Worm (Caenorhabditis elegans) whole organism, mixed stage, embryonic: ENCODE data around the gene W08G11.1.

ENCODE experiments used
- M03D4.4 ChIP-seq: sonication (generic microtip); optimal IDR thresholded peaks from 2 replicates; lab custom pipeline; 2017; ENCODE audit warnings: mild to moderate bottlenecking, missing genetic modification characterization, missing compliant biosample characterization
- bed-3 ChIP-seq: fragments of 200-800 bp; sonication (Bioruptor generic); optimal IDR thresholded peaks from 3 replicates; lab custom pipeline; 2018; ENCODE audit warnings: mild to moderate bottlenecking, missing genetic modification characterization, moderate library complexity, missing compliant biosample characterization
- blmp-1 ChIP-seq: fragments of 150-350 bp; optimal IDR thresholded peaks from 2 replicates; lab custom pipeline; 2014; ENCODE audit warnings: missing biosample characterization, missing genetic modification characterization
- ceh-39 ChIP-seq: fragments of 150-350 bp; optimal IDR thresholded peaks from 2 replicates; lab custom pipeline; 2014; ENCODE audit warnings: missing biosample characterization, missing genetic modification characterization
- ceh-43 ChIP-seq: fragments of 200-800 bp; sonication (Bioruptor generic); optimal IDR thresholded peaks from 2 replicates; lab custom pipeline; 2018; ENCODE audit warnings: mild to moderate bottlenecking, missing genetic modification characterization, moderate library complexity, missing compliant biosample characterization
- ceh-83 ChIP-seq: fragments of 200-800 bp; sonication (Bioruptor generic); optimal IDR thresholded peaks from 2 replicates; lab custom pipeline; 2018; ENCODE audit warnings: mild to moderate bottlenecking, missing genetic modification characterization, missing compliant biosample characterization
- ces-1 ChIP-seq: fragments of 150-350 bp; optimal IDR thresholded peaks from 2 replicates; lab custom pipeline; 2014; ENCODE audit warnings: missing biosample characterization, missing genetic modification reagents, missing genetic modification characterization
- cnd-1 ChIP-seq: fragments of 200-800 bp; sonication (Bioruptor generic); optimal IDR thresholded peaks from 2 replicates; lab custom pipeline; 2018; ENCODE audit warnings: mild to moderate bottlenecking, missing genetic modification characterization, missing compliant biosample characterization
- drap-1 ChIP-seq: fragments of 200-800 bp; sonication (Bioruptor generic); optimal IDR thresholded peaks from 3 replicates; lab custom pipeline; 2018; ENCODE audit warnings: mild to moderate bottlenecking, missing genetic modification characterization, missing compliant biosample characterization
- elt-1 ChIP-seq: sonication (generic microtip); optimal IDR thresholded peaks from 2 replicates; lab custom pipeline; 2017; ENCODE audit warnings: missing genetic modification characterization, mild to moderate bottlenecking, missing compliant biosample characterization, antibody characterized with exemption, moderate library complexity, borderline replicate concordance; ENCODE audit not compliant: insufficient read depth
- elt-3 ChIP-seq: fragments of 150-350 bp; optimal IDR thresholded peaks from 2 replicates; lab custom pipeline; 2014; ENCODE audit warnings: missing biosample characterization, missing genetic modification characterization
- flh-1 ChIP-seq: fragments of 200-800 bp; sonication (Bioruptor generic); optimal IDR thresholded peaks from 2 replicates; lab custom pipeline; 2018; ENCODE audit warnings: mild to moderate bottlenecking, missing genetic modification characterization, moderate library complexity, missing compliant biosample characterization
- ham-2 ChIP-seq: fragments of 200-800 bp; sonication (Bioruptor generic); optimal IDR thresholded peaks from 2 replicates; lab custom pipeline; 2018; ENCODE audit warnings: mild to moderate bottlenecking, missing genetic modification characterization, missing compliant biosample characterization
- hlh-1 ChIP-seq: fragments of 150-350 bp; optimal IDR thresholded peaks from 2 replicates; lab custom pipeline; 2014; ENCODE audit warnings: missing biosample characterization, missing genetic modification reagents, missing genetic modification characterization
- lin-13 ChIP-seq: fragments of 150-350 bp; optimal IDR thresholded peaks from 2 replicates; lab custom pipeline; 2014; ENCODE audit warnings: missing biosample characterization, missing genetic modification characterization
- lin-32 ChIP-seq: fragments of 200-800 bp; sonication (Bioruptor generic); optimal IDR thresholded peaks from 2 replicates; lab custom pipeline; 2018; ENCODE audit warnings: mild to moderate bottlenecking, missing genetic modification characterization, missing compliant biosample characterization
- lsy-2 ChIP-seq: fragments of 150-350 bp; optimal IDR thresholded peaks from 2 replicates; lab custom pipeline; 2014; ENCODE audit warnings: missing biosample characterization, missing genetic modification characterization
- mab-5 ChIP-seq: fragments of 150-350 bp; optimal IDR thresholded peaks from 2 replicates; lab custom pipeline; 2014; ENCODE audit warnings: missing biosample characterization, missing genetic modification characterization
- mep-1 ChIP-seq: fragments of 150-350 bp; optimal IDR thresholded peaks from 2 replicates; lab custom pipeline; 2017; ENCODE audit warnings: missing biosample characterization, missing genetic modification reagents, missing genetic modification characterization, inconsistent platforms
- mls-2 ChIP-seq: sonication (generic microtip); optimal IDR thresholded peaks from 2 replicates; lab custom pipeline; 2016; ENCODE audit warnings: mild to moderate bottlenecking, missing genetic modification characterization, moderate library complexity, missing compliant biosample characterization
- nhr-12 ChIP-seq: fragments of 150-350 bp; optimal IDR thresholded peaks from 2 replicates; lab custom pipeline; 2014; ENCODE audit warnings: missing biosample characterization, missing genetic modification characterization
- nhr-2 ChIP-seq: fragments of 150-350 bp; optimal IDR thresholded peaks from 2 replicates; lab custom pipeline; 2014; ENCODE audit warnings: missing biosample characterization, missing genetic modification characterization
- nhr-237 ChIP-seq: fragments of 150-350 bp; optimal IDR thresholded peaks from 2 replicates; lab custom pipeline; 2014; ENCODE audit warnings: missing biosample characterization, missing genetic modification characterization
- nhr-28 ChIP-seq: fragments of 150-350 bp; optimal IDR thresholded peaks from 2 replicates; lab custom pipeline; 2014; ENCODE audit warnings: missing biosample characterization, missing genetic modification characterization
- nhr-76 ChIP-seq: sonication (generic microtip); optimal IDR thresholded peaks from 2 replicates; lab custom pipeline; 2017; ENCODE audit warnings: missing biosample characterization, missing genetic modification characterization
- pha-4 ChIP-seq: fragments of 150-350 bp; optimal IDR thresholded peaks from 2 replicates; lab custom pipeline; 2018; ENCODE audit warnings: missing biosample characterization, missing genetic modification reagents, missing genetic modification characterization
- sem-2 ChIP-seq: fragments of 200-800 bp; sonication (Bioruptor generic); optimal IDR thresholded peaks from 2 replicates; lab custom pipeline; 2018; ENCODE audit warnings: mild to moderate bottlenecking, missing genetic modification characterization, missing compliant biosample characterization
- snpc-4 ChIP-seq: fragments of 150-350 bp; optimal IDR thresholded peaks from 2 replicates; lab custom pipeline; 2014; ENCODE audit warnings: missing biosample characterization, missing genetic modification characterization
- sptf-1 ChIP-seq: sonication (generic microtip); optimal IDR thresholded peaks from 2 replicates; lab custom pipeline; 2017; ENCODE audit warnings: mild to moderate bottlenecking, missing genetic modification characterization, moderate library complexity, missing compliant biosample characterization
- tbx-8 ChIP-seq: fragments of 200-800 bp; sonication (Bioruptor generic); optimal IDR thresholded peaks from 2 replicates; lab custom pipeline; 2018; ENCODE audit warnings: mild to moderate bottlenecking, missing genetic modification characterization, moderate library complexity, missing compliant biosample characterization
- unc-120 ChIP-seq: sonication (generic microtip); optimal IDR thresholded peaks from 2 replicates; lab custom pipeline; 2017; ENCODE audit warnings: missing genetic modification characterization, missing compliant biosample characterization; ENCODE audit not compliant: poor library complexity, severe bottlenecking
- unc-39 ChIP-seq: fragments of 150-350 bp; optimal IDR thresholded peaks from 2 replicates; lab custom pipeline; 2014; ENCODE audit warnings: missing biosample characterization, missing genetic modification characterization
- unc-62 ChIP-seq: fragments of 150-350 bp; optimal IDR thresholded peaks from 2 replicates; lab custom pipeline; 2014; ENCODE audit warnings: missing biosample characterization, missing genetic modification reagents, missing genetic modification characterization
- zip-8 ChIP-seq: fragments of 150-350 bp; optimal IDR thresholded peaks from 2 replicates; lab custom pipeline; 2014; ENCODE audit warnings: missing biosample characterization, missing genetic modification characterization
- ztf-11 ChIP-seq: fragments of 150-350 bp; optimal IDR thresholded peaks from 2 replicates; lab custom pipeline; 2014; ENCODE audit warnings: missing biosample characterization, missing genetic modification characterization

Gene W08G11.1

DNA sequence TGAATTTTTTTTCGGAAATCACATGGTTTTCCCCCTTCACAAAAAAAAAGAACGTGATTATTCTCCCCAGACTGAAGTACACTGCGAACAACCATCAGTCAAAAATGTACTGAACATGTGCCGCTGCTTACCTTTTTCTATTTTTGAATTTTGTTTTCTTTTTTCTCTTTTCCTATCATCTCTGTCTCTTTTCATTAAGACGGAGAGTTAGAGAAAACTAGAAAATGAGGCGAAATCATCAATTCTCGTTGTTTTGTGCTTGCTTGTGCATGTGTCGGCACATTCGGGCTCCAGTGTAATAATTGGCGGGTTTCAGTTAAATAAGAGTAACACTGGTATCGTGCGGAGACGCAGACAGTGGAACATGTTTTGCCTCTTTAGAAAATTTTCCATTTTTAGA lies 5.4 kb downstream of the W08G11.1 start:
- TF ChIP-seq unc-120 (peak; percentile 67), unc-62 (GFP tag; lab: Kevin White, UChicago) (peak; percentile 12), hlh-1 (peak; percentile 39), drap-1 (GFP tag; lab: Kevin White, UChicago) (no peak), ceh-43 (GFP tag; lab: Kevin White, UChicago) (no peak)

DNA sequence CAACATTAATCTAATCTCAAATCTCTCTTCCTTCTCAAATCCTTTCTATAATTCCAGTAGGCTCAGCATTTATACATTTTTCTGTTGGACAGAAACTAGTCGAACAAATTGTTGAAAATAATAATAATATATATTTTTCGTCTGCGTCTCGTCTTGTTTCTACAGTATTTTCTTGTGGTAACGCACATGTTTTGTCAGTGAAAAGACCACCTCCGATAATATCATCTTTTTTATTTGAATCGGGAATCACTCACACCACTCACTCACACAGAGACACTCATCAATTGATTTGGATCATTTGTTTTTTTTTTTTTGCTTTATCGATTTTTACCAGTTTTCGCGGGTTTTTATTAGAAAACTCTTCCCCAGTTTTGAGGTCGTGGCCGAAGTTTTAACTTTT lies 7.8 kb downstream of the W08G11.1 start:
- no peak for TF ChIP-seq unc-39 (tag; lab: Kevin White, UChicago)
- TF ChIP-seq sptf-1 (tag; lab: Kevin White, UChicago): no peak
- no peak for TF ChIP-seq bed-3 (GFP tag; lab: Kevin White, UChicago)
- TF ChIP-seq lin-13 (tag; lab: Kevin White, UChicago): no peak

DNA sequence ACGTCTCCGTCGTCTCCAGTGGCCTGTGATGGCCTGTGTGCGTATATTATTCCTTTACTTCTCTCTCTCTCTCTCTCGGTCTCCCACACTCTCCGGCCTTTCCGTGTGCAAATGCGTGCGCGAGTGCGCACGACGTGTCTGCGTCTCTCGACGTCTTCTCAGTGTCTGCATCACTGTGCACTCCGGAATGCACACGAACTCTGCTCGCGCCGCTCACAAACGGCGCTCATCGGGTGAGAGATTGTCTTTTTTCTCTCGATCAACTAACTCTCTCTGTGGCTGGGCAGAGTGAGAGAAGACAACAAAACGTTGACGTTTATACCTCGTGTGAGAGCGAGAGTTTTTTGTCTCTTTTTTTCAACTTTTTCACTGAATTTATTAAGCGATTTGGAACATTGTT lies 9.1 kb downstream of the W08G11.1 start:
- no peak for TF ChIP-seq unc-39 (tag; lab: Kevin White, UChicago)
- peak; percentile 51 for TF ChIP-seq nhr-237 (tag; lab: Kevin White, UChicago)
- TF ChIP-seq lin-32 (GFP tag; lab: Kevin White, UChicago): no peak
- peak; percentile 22 for TF ChIP-seq hlh-1
- no peak for TF ChIP-seq sem-2 (GFP tag; lab: Kevin White, UChicago)
- no peak for TF ChIP-seq ceh-43 (GFP tag; lab: Kevin White, UChicago)
- no peak for TF ChIP-seq flh-1
- no peak for TF ChIP-seq mab-5 (tag; lab: Kevin White, UChicago)
- TF ChIP-seq mep-1 (tag; lab: Kevin White, UChicago): peak; percentile 42
- peak; percentile 51 for TF ChIP-seq ztf-11 (tag; lab: Kevin White, UChicago)
- TF ChIP-seq ceh-39 (tag; lab: Kevin White, UChicago): peak; percentile 49
- peak; percentile 33 for TF ChIP-seq cnd-1 (tag; lab: Kevin White, UChicago)
- TF ChIP-seq elt-1 (tag; lab: Kevin White, UChicago): no peak
- peak; percentile 85 for TF ChIP-seq nhr-2
- TF ChIP-seq ces-1: peak; percentile 76
- peak; percentile 42 for TF ChIP-seq blmp-1 (tag; lab: Kevin White, UChicago)
- TF ChIP-seq snpc-4 (tag; lab: Kevin White, UChicago): no peak
- TF ChIP-seq nhr-28: no peak
- TF ChIP-seq ham-2 (GFP tag; lab: Kevin White, UChicago): peak; percentile 55
- no peak for TF ChIP-seq zip-8 (tag; lab: Kevin White, UChicago)
- TF ChIP-seq bed-3 (GFP tag; lab: Kevin White, UChicago): no peak
- TF ChIP-seq M03D4.4: peak; percentile 8
- peak; percentile 37 for TF ChIP-seq drap-1 (GFP tag; lab: Kevin White, UChicago)
- peak; percentile 59 for TF ChIP-seq unc-120
- TF ChIP-seq nhr-12 (tag; lab: Kevin White, UChicago): no peak
- no peak for TF ChIP-seq ceh-83 (GFP tag; lab: Kevin White, UChicago)
- TF ChIP-seq tbx-8 (GFP tag; lab: Kevin White, UChicago): no peak
- TF ChIP-seq sptf-1 (tag; lab: Kevin White, UChicago): peak; percentile 65
- peak; percentile 77 for TF ChIP-seq mls-2 (tag; lab: Kevin White, UChicago)
- peak; percentile 42 for TF ChIP-seq lin-13 (tag; lab: Kevin White, UChicago)
- TF ChIP-seq pha-4: peak; percentile 70
- peak; percentile 58 for TF ChIP-seq elt-3 (tag; lab: Kevin White, UChicago)
- TF ChIP-seq lsy-2 (tag; lab: Kevin White, UChicago): peak; percentile 22
- TF ChIP-seq nhr-76 (tag; lab: Kevin White, UChicago): no peak
- TF ChIP-seq unc-62 (GFP tag; lab: Kevin White, UChicago): peak; percentile 47
- TF ChIP-seq, all 35 proteins: peak for 20

DNA sequence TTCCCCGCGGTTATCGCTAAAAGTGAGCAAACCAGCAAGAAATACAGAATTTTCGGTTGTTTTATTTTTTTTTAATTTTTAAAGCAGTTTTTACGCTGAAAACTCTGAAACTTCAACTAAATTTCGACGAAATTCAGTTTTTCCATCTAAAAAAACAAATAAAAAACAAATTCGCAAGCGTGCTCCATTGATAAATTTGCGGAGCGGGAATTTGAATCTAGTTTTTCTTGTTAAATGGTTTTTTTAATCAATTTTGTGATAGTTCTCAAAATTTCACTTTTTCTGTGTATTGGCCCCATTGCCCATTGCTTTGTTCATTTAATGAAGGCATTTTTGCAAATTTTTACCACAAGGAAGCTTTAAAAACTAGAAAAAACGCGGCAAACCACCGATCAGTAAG lies 9.9 kb downstream of the W08G11.1 start:
- TF ChIP-seq tbx-8 (GFP tag; lab: Kevin White, UChicago): no peak
